Worm (Caenorhabditis elegans) whole organism, L3 larva: ENCODE measurements around the gene clec-43.
"Not testable (repeated sequence)": the region's sequence is repeated elsewhere in the genome, so short reads cannot be mapped to it uniquely, and the experiment has no call there.

Experiments
- pqm-1 ChIP-seq: fragments of 150-350 bp; optimal IDR thresholded peaks from 2 replicates; lab custom pipeline; 2017; ENCODE audit warnings: missing biosample characterization, missing genetic modification characterization, inconsistent platforms
- unc-39 ChIP-seq: sonication (generic microtip); optimal IDR thresholded peaks from 4 replicates; lab custom pipeline; 2017; ENCODE audit warnings: missing biosample characterization, missing genetic modification characterization

DNA sequence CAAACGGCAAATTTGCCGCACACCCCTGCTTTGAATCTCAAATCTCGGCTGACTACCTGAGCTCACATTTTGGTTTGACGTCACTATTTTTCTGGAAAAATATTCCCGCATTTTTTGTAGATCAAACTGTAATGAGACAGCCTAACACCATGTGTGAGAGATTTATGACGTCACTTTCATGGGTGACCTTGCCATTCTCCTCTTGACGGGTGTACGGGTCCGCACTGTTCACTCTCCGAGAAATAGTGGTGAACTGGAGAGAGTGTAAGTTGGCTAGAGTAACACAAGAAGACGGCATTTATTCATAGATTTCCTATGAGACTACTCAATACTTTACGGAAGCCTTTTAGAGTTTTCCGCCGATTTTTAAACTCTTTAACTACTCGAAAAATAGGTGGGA lies 41.8 kb downstream of the clec-43 start, which contains the start of gene fbxc-40:
- not testable (repeated sequence) for TF ChIP-seq unc-39, pqm-1 (tag; lab: Kevin White, UChicago)
